Fruit fly (Drosophila melanogaster): ENCODE results near the gene Prosalpha4.

- TF ChIP-seq kay (GFP tag; ENCODE audit: borderline replicate concordance) (no peak), CG1620 (GFP tag; optimal IDR thresholded peaks at IDR 0.05) (peak; percentile 26), Clk (GFP tag; optimal IDR thresholded peaks at IDR 0.05) (no peak), Crg-1 (GFP tag; optimal IDR thresholded peaks at IDR 0.05) (no peak), CG14711 (tag; optimal IDR thresholded peaks at IDR 0.05) (peak; percentile 72), bab1 (GFP tag; optimal IDR thresholded peaks at IDR 0.05) (no peak), cnc (optimal IDR thresholded peaks at IDR 0.05) (no peak), pad (GFP tag; optimal IDR thresholded peaks at IDR 0.05) (peak; percentile 22), cic (GFP tag; optimal IDR thresholded peaks at IDR 0.05) (no peak), CG5204 (GFP tag; optimal IDR thresholded peaks at IDR 0.05) (no peak), CG11617 (GFP tag; optimal IDR thresholded peaks at IDR 0.05) (peak; percentile 68), Hr96 (GFP tag; optimal IDR thresholded peaks at IDR 0.05) (no peak)
Measured at dm6 chrX:16275854-16276338, at the start of gene Prosalpha4, which contains the start of gene kat80.
